Worm (Caenorhabditis elegans): ENCODE measurements around the gene pho-7.

Gene pho-7

ce11 chrX:10958427-10958826 lies 17.3 kb upstream of the pho-7 start, which contains the start of gene nlp-19:
Gene nlp-19, plus strand, starts transcription at chrX:10958727.
- TF ChIP-seq saeg-2 (GFP tag; IDR thresholded peaks at IDR 0.05) (no peak), ztf-11 (tag; optimal IDR thresholded peaks at IDR 0.05) (no peak)

ce11 chrX:10956972-10957678 lies 16.0 kb upstream of the pho-7 start:
- no peak for TF ChIP-seq ces-1 (GFP tag; optimal IDR thresholded peaks at IDR 0.05)
- no peak for TF ChIP-seq zip-11 (GFP tag; IDR thresholded peaks at IDR 0.05)
- TF ChIP-seq dve-1 (tag; optimal IDR thresholded peaks at IDR 0.05; ENCODE audit: insufficient read depth) = peak; percentile 38
- TF ChIP-seq madf-9 (GFP tag; conservative IDR thresholded peaks at IDR 0.05) = no peak
- TF ChIP-seq fkh-10 (GFP tag; optimal IDR thresholded peaks at IDR 0.05) = no peak
- 0 out of 2 replicates have a peak, but pooled peaks have one; percentile 13 for TF ChIP-seq lin-1 (GFP tag; IDR thresholded peaks at IDR 0.05)
- no peak for TF ChIP-seq nhr-42 (GFP tag; IDR thresholded peaks at IDR 0.05)
- TF ChIP-seq nhr-28 (tag; optimal IDR thresholded peaks at IDR 0.05) = peak; percentile 45
- TF ChIP-seq ceh-62 (tag; optimal IDR thresholded peaks at IDR 0.05) = no peak
- peak; percentile 11 for TF ChIP-seq hlh-11 (tag; optimal IDR thresholded peaks at IDR 0.05)
- TF ChIP-seq hif-1 (tag; optimal IDR thresholded peaks at IDR 0.05) = no peak
- TF ChIP-seq D1046.2 (GFP tag; IDR thresholded peaks at IDR 0.05) = no peak
- TF ChIP-seq ceh-44 (GFP tag; IDR thresholded peaks at IDR 0.05) = no peak
- TF ChIP-seq hmg-1.1 (GFP tag; IDR thresholded peaks at IDR 0.05) = no peak
- peak; percentile 38; the same call in 1 of the 2 replicates for TF ChIP-seq tra-1 (GFP tag; IDR thresholded peaks at IDR 0.05)
- TF ChIP-seq spr-3 (GFP tag; optimal IDR thresholded peaks at IDR 0.05) = no peak
- no peak for TF ChIP-seq nhr-102 (tag; optimal IDR thresholded peaks at IDR 0.05)
- no peak for TF ChIP-seq lin-38 (GFP tag; IDR thresholded peaks at IDR 0.05)
- no peak for TF ChIP-seq mep-1 (tag; optimal IDR thresholded peaks at IDR 0.05)
- TF ChIP-seq hlh-30 (tag; optimal IDR thresholded peaks at IDR 0.05; ENCODE audit: insufficient read depth) = no peak
- no peak for TF ChIP-seq unc-130 (GFP tag; optimal IDR thresholded peaks at IDR 0.05)
- no peak for TF ChIP-seq ceh-28 (tag; optimal IDR thresholded peaks at IDR 0.05)
- peak in 1 of 2 experiments; percentile 92 for TF ChIP-seq unc-62 (GFP tag; optimal IDR thresholded peaks at IDR 0.05 in 1 of 2)
- TF ChIP-seq unc-62 (tag; optimal IDR thresholded peaks at IDR 0.05) = no peak
- TF ChIP-seq nhr-25 (tag; optimal IDR thresholded peaks at IDR 0.05; ENCODE audit: borderline replicate concordance, insufficient read depth) = no peak
- no peak for TF ChIP-seq Y75B8A.6 (GFP tag; IDR thresholded peaks at IDR 0.05)
- no peak for TF ChIP-seq daf-16 (GFP tag; optimal IDR thresholded peaks at IDR 0.05)
- peak; percentile 21 for TF ChIP-seq daf-16 (tag; optimal IDR thresholded peaks at IDR 0.05)
- no peak for TF ChIP-seq spr-1 (tag; optimal IDR thresholded peaks at IDR 0.05)
- TF ChIP-seq dmd-8 (GFP tag; IDR thresholded peaks at IDR 0.05) = no peak
- 0 out of 2 replicates have a peak, but pooled peaks have one; percentile 48 for TF ChIP-seq php-3 (GFP tag; IDR thresholded peaks at IDR 0.05)
- TF ChIP-seq pqm-1 (tag; optimal IDR thresholded peaks at IDR 0.05) = peak; percentile 5
- TF ChIP-seq dmd-6 (GFP tag; IDR thresholded peaks at IDR 0.05) = peak; percentile 89
- TF ChIP-seq F10B5.3 (tag; optimal IDR thresholded peaks at IDR 0.05) = no peak
- peak; percentile 25 for TF ChIP-seq nhr-48 (tag; optimal IDR thresholded peaks at IDR 0.05)
- no peak for TF ChIP-seq mxl-2 (GFP tag; conservative IDR thresholded peaks at IDR 0.05)
- TF ChIP-seq aly-2 (tag; optimal IDR thresholded peaks at IDR 0.05) = no peak
- TF ChIP-seq egl-27 (tag; optimal IDR thresholded peaks at IDR 0.05) = no peak
- TF ChIP-seq Y48G9A.11 (GFP tag; IDR thresholded peaks at IDR 0.05) = no peak
- TF ChIP-seq lim-7 (GFP tag; IDR thresholded peaks at IDR 0.05) = no peak

Measured in whole organism, L4 larva.